Worm (Caenorhabditis elegans) whole organism, L1 larva: ENCODE measurements around the gene nlp-58.

ENCODE experiments used
- C04F5.9 ChIP-seq: sonication (generic microtip); optimal IDR thresholded peaks from 2 replicates; lab custom pipeline; 2016; ENCODE audit warnings: missing genetic modification characterization, missing compliant biosample characterization
- C16A3.4 ChIP-seq: fragments of 150-350 bp; optimal IDR thresholded peaks from 2 replicates; lab custom pipeline; 2014; ENCODE audit warnings: missing biosample characterization, missing genetic modification characterization
- C34B4.2 ChIP-seq: sonication (generic microtip); optimal IDR thresholded peaks from 2 replicates; lab custom pipeline; 2017; ENCODE audit warnings: mild to moderate bottlenecking, missing genetic modification characterization, missing compliant biosample characterization
- F16B12.6 ChIP-seq: fragments of 150-350 bp; optimal IDR thresholded peaks from 2 replicates; lab custom pipeline; 2014; ENCODE audit warnings: missing biosample characterization, missing genetic modification characterization
- aha-1 ChIP-seq: fragments of 150-350 bp; optimal IDR thresholded peaks from 2 replicates; lab custom pipeline; 2014; ENCODE audit warnings: missing biosample characterization, missing genetic modification characterization
- aly-2 ChIP-seq: fragments of 150-350 bp; optimal IDR thresholded peaks from 2 replicates; lab custom pipeline; 2014; ENCODE audit warnings: missing biosample characterization, missing genetic modification characterization
- ama-1 ChIP-seq: fragments of 150-350 bp; optimal IDR thresholded peaks from 2 replicates; lab custom pipeline; 2014
- blmp-1 ChIP-seq: fragments of 150-350 bp; optimal IDR thresholded peaks from 2 replicates; lab custom pipeline; 2014; ENCODE audit warnings: missing biosample characterization, missing genetic modification characterization
- ceh-8 ChIP-seq: fragments of 200-800 bp; sonication (Bioruptor generic); optimal IDR thresholded peaks from 2 replicates; lab custom pipeline; 2018; ENCODE audit warnings: mild to moderate bottlenecking, missing genetic modification characterization, moderate library complexity, missing compliant biosample characterization
- ceh-82 ChIP-seq, 3 experiments: fragments of 150-350 bp in 1 of 3; sonication (generic microtip) in 2 of 3; optimal IDR thresholded peaks; 2 replicates each; lab custom pipeline; 2014 to 2017; ENCODE audit warnings: missing biosample characterization in 3 of 3, missing genetic modification characterization in 3 of 3
- ces-1 ChIP-seq: fragments of 150-350 bp; optimal IDR thresholded peaks from 2 replicates; lab custom pipeline; 2014; ENCODE audit warnings: missing biosample characterization, missing genetic modification reagents, missing genetic modification characterization
- dpl-1 ChIP-seq, 3 experiments: fragments of 150-350 bp in 2 of 3; sonication (generic microtip) in 1 of 3; optimal IDR thresholded peaks; 2 replicates each; lab custom pipeline; 2014 to 2017; ENCODE audit warnings: missing biosample characterization in 3 of 3, missing genetic modification characterization in 3 of 3, missing genetic modification reagents in 3 of 3
- dsc-1 ChIP-seq: sonication (generic microtip); optimal IDR thresholded peaks from 2 replicates; lab custom pipeline; 2016; ENCODE audit warnings: mild to moderate bottlenecking, missing genetic modification characterization, missing compliant biosample characterization
- efl-1 ChIP-seq, 4 experiments: fragments of 150-350 bp; optimal IDR thresholded peaks in 3 of 4; peaks in 1 of 4; 1 replicate in 1 of 4; 2 replicates in 3 of 4; lab custom pipeline; 2014; ENCODE audit warnings: missing biosample characterization in 2 of 4, missing genetic modification characterization in 2 of 4, missing genetic modification reagents in 2 of 4
- efl-3 ChIP-seq: fragments of 200-800 bp; sonication (Bioruptor generic); optimal IDR thresholded peaks from 2 replicates; lab custom pipeline; 2018; ENCODE audit warnings: mild to moderate bottlenecking, missing genetic modification characterization, missing compliant biosample characterization
- egl-13 ChIP-seq: sonication (generic microtip); optimal IDR thresholded peaks from 2 replicates; lab custom pipeline; 2016; ENCODE audit warnings: missing genotype, missing genetic modification reagents, missing genetic modification characterization, missing compliant biosample characterization
- egl-27 ChIP-seq, 2 experiments: fragments of 150-350 bp in 1 of 2; sonication (generic microtip); optimal IDR thresholded peaks; 3 replicates each; lab custom pipeline; 2017 to 2018; ENCODE audit warnings: missing biosample characterization in 2 of 2, missing genetic modification characterization in 2 of 2, missing genetic modification reagents in 2 of 2
- elt-2 ChIP-seq: sonication (generic microtip); optimal IDR thresholded peaks from 2 replicates; lab custom pipeline; 2016; ENCODE audit warnings: missing genetic modification characterization, mild to moderate bottlenecking, inconsistent platforms, missing compliant biosample characterization, missing genetic modification reagents
- elt-3 ChIP-seq, 6 experiments: fragments of 150-350 bp in 1 of 6; sonication (generic microtip); optimal IDR thresholded peaks; 2 replicates each; lab custom pipeline; 2017 to 2018; ENCODE audit warnings: missing biosample characterization in 6 of 6, missing genetic modification characterization in 6 of 6, inconsistent platforms in 1 of 6
- fkh-10 ChIP-seq: sonication (generic microtip); optimal IDR thresholded peaks from 2 replicates; lab custom pipeline; 2017; ENCODE audit warnings: missing biosample characterization, missing genetic modification reagents, missing genetic modification characterization
- hlh-17 ChIP-seq: fragments of 200-800 bp; sonication (Bioruptor generic); optimal IDR thresholded peaks from 2 replicates; lab custom pipeline; 2018; ENCODE audit warnings: missing genetic modification characterization, mild to moderate bottlenecking, missing compliant biosample characterization, moderate library complexity, borderline replicate concordance
- hpl-2 ChIP-seq: fragments of 150-350 bp; optimal IDR thresholded peaks from 2 replicates; lab custom pipeline; 2014; ENCODE audit warnings: missing biosample characterization, missing genetic modification reagents, missing genetic modification characterization
- jun-1 ChIP-seq: fragments of 150-350 bp; optimal IDR thresholded peaks from 2 replicates; lab custom pipeline; 2014; ENCODE audit warnings: missing biosample characterization, missing genetic modification reagents, missing genetic modification characterization
- lir-3 ChIP-seq: sonication (generic microtip); optimal IDR thresholded peaks from 2 replicates; lab custom pipeline; 2016; ENCODE audit warnings: mild to moderate bottlenecking, missing genetic modification characterization, moderate library complexity, missing compliant biosample characterization; ENCODE audit not compliant: poor library complexity
- lsy-2 ChIP-seq, 2 experiments: fragments of 150-350 bp; optimal IDR thresholded peaks; 2 replicates each; lab custom pipeline; 2014; ENCODE audit warnings: missing biosample characterization in 2 of 2, missing genetic modification characterization in 2 of 2
- mdl-1 ChIP-seq, 2 experiments: fragments of 150-350 bp; optimal IDR thresholded peaks; 2 replicates each; lab custom pipeline; 2014 to 2017; ENCODE audit warnings: missing biosample characterization in 2 of 2, missing genetic modification characterization in 2 of 2, inconsistent platforms in 1 of 2
- mep-1 ChIP-seq: fragments of 150-350 bp; optimal IDR thresholded peaks from 2 replicates; lab custom pipeline; 2014; ENCODE audit warnings: missing biosample characterization, missing genetic modification characterization
- nhr-11 ChIP-seq: fragments of 150-350 bp; optimal IDR thresholded peaks from 2 replicates; lab custom pipeline; 2014; ENCODE audit warnings: missing biosample characterization, missing genetic modification characterization
- nhr-12 ChIP-seq: sonication (generic microtip); optimal IDR thresholded peaks from 2 replicates; lab custom pipeline; 2017; ENCODE audit warnings: missing biosample characterization, missing genetic modification characterization
- nhr-19 ChIP-seq: fragments of 200-800 bp; sonication (Bioruptor generic); conservative IDR thresholded peaks from 2 replicates; pipeline ENCODE4 v1.3.6; 2022; ENCODE audit warnings: missing genetic modification characterization, missing compliant biosample characterization
- nhr-237 ChIP-seq: fragments of 150-350 bp; optimal IDR thresholded peaks from 2 replicates; lab custom pipeline; 2014; ENCODE audit warnings: missing biosample characterization, missing genetic modification characterization
- nhr-47 ChIP-seq: sonication (generic microtip); optimal IDR thresholded peaks from 2 replicates; lab custom pipeline; 2016; ENCODE audit warnings: mild to moderate bottlenecking, missing genetic modification characterization, moderate library complexity, missing compliant biosample characterization
- nhr-71 ChIP-seq: sonication (generic microtip); optimal IDR thresholded peaks from 2 replicates; lab custom pipeline; 2016; ENCODE audit warnings: mild to moderate bottlenecking, missing genetic modification characterization, moderate library complexity, missing compliant biosample characterization
- nhr-76 ChIP-seq: sonication (generic microtip); optimal IDR thresholded peaks from 2 replicates; lab custom pipeline; 2017; ENCODE audit warnings: missing biosample characterization, missing genetic modification characterization
- nhr-85 ChIP-seq: sonication (generic microtip); peaks from one replicate; lab custom pipeline; 2016; ENCODE audit warnings: missing genetic modification characterization, inconsistent platforms, missing compliant biosample characterization
- nhr-90 ChIP-seq: sonication (generic microtip); optimal IDR thresholded peaks from 2 replicates; lab custom pipeline; 2016; ENCODE audit warnings: mild to moderate bottlenecking, missing genetic modification characterization, missing compliant biosample characterization; ENCODE audit not compliant: poor library complexity
- pax-3 ChIP-seq: fragments of 200-800 bp; sonication (Bioruptor generic); optimal IDR thresholded peaks from 2 replicates; lab custom pipeline; 2018; ENCODE audit warnings: mild to moderate bottlenecking, missing genetic modification characterization, moderate library complexity, missing compliant biosample characterization
- pqm-1 ChIP-seq: sonication (generic microtip); optimal IDR thresholded peaks from 3 replicates; lab custom pipeline; 2017; ENCODE audit warnings: missing biosample characterization, missing genetic modification characterization
- rnt-1 ChIP-seq: sonication (generic microtip); optimal IDR thresholded peaks from 2 replicates; lab custom pipeline; 2016; ENCODE audit warnings: mild to moderate bottlenecking, missing genetic modification characterization, moderate library complexity, missing compliant biosample characterization
- sptf-1 ChIP-seq: fragments of 150-350 bp; optimal IDR thresholded peaks from 2 replicates; lab custom pipeline; 2014; ENCODE audit warnings: missing biosample characterization, missing genetic modification characterization
- tbx-2 ChIP-seq: sonication (generic microtip); optimal IDR thresholded peaks from 2 replicates; lab custom pipeline; 2016; ENCODE audit warnings: missing genetic modification characterization, missing compliant biosample characterization
- tlp-1 ChIP-seq: fragments of 150-350 bp; optimal IDR thresholded peaks from 2 replicates; lab custom pipeline; 2014; ENCODE audit warnings: missing biosample characterization, missing genetic modification characterization
- unc-30 ChIP-seq: sonication (generic microtip); optimal IDR thresholded peaks from 2 replicates; lab custom pipeline; 2017; ENCODE audit warnings: missing biosample characterization, missing genetic modification characterization
- zag-1 ChIP-seq: fragments of 150-350 bp; optimal IDR thresholded peaks from 2 replicates; lab custom pipeline; 2014; ENCODE audit warnings: missing biosample characterization, missing genetic modification characterization
- zip-4 ChIP-seq: fragments of 200-800 bp; sonication (Bioruptor generic); optimal IDR thresholded peaks from 2 replicates; lab custom pipeline; 2018; ENCODE audit warnings: mild to moderate bottlenecking, missing genetic modification characterization, moderate library complexity, missing compliant biosample characterization

The nlp-58 gene

ce11 chrV:9925647-9926046 lies 23.1 kb downstream of the nlp-58 start:
- TF ChIP-seq efl-3 (GFP tag; lab: Kevin White, UChicago) (no peak), ceh-82 (tag; optimal IDR thresholded peaks at IDR 0.05; lab: Kevin White, UChicago) (no peak), hpl-2 (GFP tag; lab: Kevin White, UChicago) (no peak), jun-1 (tag; lab: Kevin White, UChicago) (peak; percentile 43), dpl-1 (GFP tag; optimal IDR thresholded peaks at IDR 0.05; lab: Kevin White, UChicago) (no peak), aly-2 (tag; lab: Kevin White, UChicago) (no peak), rnt-1 (no peak), ceh-8 (GFP tag; lab: Kevin White, UChicago) (no peak), nhr-76 (no peak), aha-1 (tag; lab: Kevin White, UChicago) (no peak), nhr-71 (tag; lab: Kevin White, UChicago) (peak; percentile 2), nhr-90 (tag; lab: Kevin White, UChicago) (peak; percentile 19), fkh-10 (GFP tag; lab: Kevin White, UChicago) (no peak), tbx-2 (no peak), pqm-1 (tag; lab: Kevin White, UChicago) (peak; percentile 39), efl-1 (optimal IDR thresholded peaks at IDR 0.05; lab: Kevin White, UChicago) (no peak), efl-1 (GFP tag; optimal IDR thresholded peaks at IDR 0.05 in 1 of 2; lab: Kevin White, UChicago) (peak in 1 of 2 experiments; percentile 27), elt-3 (tag; optimal IDR thresholded peaks at IDR 0.05; lab: Kevin White, UChicago) (no peak), mdl-1 (tag; optimal IDR thresholded peaks at IDR 0.05; lab: Kevin White, UChicago) (no peak), egl-27 (tag; optimal IDR thresholded peaks at IDR 0.05; lab: Kevin White, UChicago) (no peak), elt-2 (tag; lab: Kevin White, UChicago) (peak; percentile 96), zag-1 (tag; lab: Kevin White, UChicago) (no peak), nhr-237 (tag; lab: Kevin White, UChicago) (no peak), ama-1 (lab: Kevin White, UChicago) (no peak), pax-3 (tag; lab: Kevin White, UChicago) (no peak), dsc-1 (tag; lab: Kevin White, UChicago) (no peak), C34B4.2 (tag; lab: Kevin White, UChicago) (no peak), hlh-17 (GFP tag; lab: Kevin White, UChicago) (no peak), nhr-11 (no peak), blmp-1 (no peak), sptf-1 (no peak), zip-4 (GFP tag; lab: Kevin White, UChicago) (no peak), nhr-47 (tag; lab: Kevin White, UChicago) (no peak), F16B12.6 (tag; lab: Kevin White, UChicago) (no peak), tlp-1 (no peak), lir-3 (tag; lab: Kevin White, UChicago) (no peak), nhr-19 (no peak), lsy-2 (tag; optimal IDR thresholded peaks at IDR 0.05; lab: Kevin White, UChicago) (no peak), C04F5.9 (tag; lab: Kevin White, UChicago) (no peak), mep-1 (tag; lab: Kevin White, UChicago) (no peak), nhr-12 (tag; lab: Kevin White, UChicago) (no peak), nhr-85 (tag; lab: Kevin White, UChicago) (no peak)
- TF ChIP-seq, all 84 proteins: peak for 6

- no peak for TF ChIP-seq C16A3.4 (tag; lab: Kevin White, UChicago)
- peak; percentile 52 for TF ChIP-seq elt-2 (tag; lab: Kevin White, UChicago)
- TF ChIP-seq nhr-19, result no peak
- TF ChIP-seq dpl-1 (GFP tag; optimal IDR thresholded peaks at IDR 0.05; lab: Kevin White, UChicago), result no peak
- TF ChIP-seq blmp-1, result no peak
- TF ChIP-seq ces-1 (GFP tag; lab: Kevin White, UChicago), result no peak
- TF ChIP-seq egl-13, result no peak
- peak; percentile 1 for TF ChIP-seq pqm-1 (tag; lab: Kevin White, UChicago)
- no peak for TF ChIP-seq nhr-71 (tag; lab: Kevin White, UChicago)
- TF ChIP-seq lsy-2 (tag; optimal IDR thresholded peaks at IDR 0.05; lab: Kevin White, UChicago), result no peak
- TF ChIP-seq unc-30, result no peak
- no peak for TF ChIP-seq nhr-85 (tag; lab: Kevin White, UChicago)
Observed at ce11 chrV:9924389-9924788, 24.4 kb downstream of the nlp-58 start.
